Fruit fly (Drosophila melanogaster) whole organism, embryonic: Measurements from ENCODE around the gene Invadolysin.
A peak's percentile ranks its signal among the peaks of the same experiment; 100 is the strongest.

ENCODE experiments used
- Antp ChIP-seq: fragments of 200-800 bp; sonication (Bioruptor generic); optimal IDR thresholded peaks from 3 replicates; lab custom pipeline; 2016; ENCODE audit warnings: missing biosample characterization, missing genetic modification characterization
- B-H1 ChIP-seq: fragments of 200-800 bp; sonication (Bioruptor generic); IDR thresholded peaks from 3 replicates; pipeline ENCODE4 v1.3.6; 2022; ENCODE audit warnings: missing biosample characterization, missing genetic modification characterization
- Bgb ChIP-seq: fragments of 200-800 bp; sonication (Bioruptor generic); IDR thresholded peaks from 2 replicates; pipeline ENCODE4 v1.3.6; 2022; ENCODE audit warnings: missing biosample characterization, missing genetic modification characterization; ENCODE audit not compliant: partially characterized antibody
- Blimp-1 ChIP-seq: fragments of 200-800 bp; sonication (Bioruptor generic); optimal IDR thresholded peaks from 3 replicates; lab custom pipeline; 2018; ENCODE audit warnings: missing biosample characterization, missing genetic modification characterization, mild to moderate bottlenecking, moderate library complexity, missing genetic modification reagents
- CG10321 ChIP-seq: fragments of 200-800 bp; sonication (Bioruptor generic); IDR thresholded peaks from 2 replicates; pipeline ENCODE4 v1.3.6; 2022; ENCODE audit warnings: missing biosample characterization, missing genetic modification characterization
- CG10565 ChIP-seq: fragments of 200-800 bp; sonication (Bioruptor generic); optimal IDR thresholded peaks from 3 replicates; lab custom pipeline; 2016; ENCODE audit warnings: missing biosample characterization, mild to moderate bottlenecking, missing genetic modification characterization
- CG15479 ChIP-seq: fragments of 200-800 bp; sonication (Bioruptor generic); optimal IDR thresholded peaks from 3 replicates; lab custom pipeline; 2019; ENCODE audit warnings: missing biosample characterization, mild to moderate bottlenecking, missing genetic modification characterization, moderate library complexity
- CG2129 ChIP-seq: fragments of 200-800 bp; sonication (Bioruptor generic); IDR thresholded peaks from 2 replicates; pipeline ENCODE4 v1.3.6; 2022; ENCODE audit warnings: missing biosample characterization, missing genetic modification characterization; ENCODE audit not compliant: partially characterized antibody
- CG30431 ChIP-seq: fragments of 200-800 bp; sonication (Bioruptor generic); optimal IDR thresholded peaks from 2 replicates; lab custom pipeline; 2017; ENCODE audit warnings: missing biosample characterization, missing genetic modification characterization
- CG7839 ChIP-seq: fragments of 200-800 bp; sonication (Bioruptor generic); optimal IDR thresholded peaks from 3 replicates; lab custom pipeline; 2018; ENCODE audit warnings: missing biosample characterization, mild to moderate bottlenecking, missing genetic modification characterization, moderate library complexity
- Camta ChIP-seq: fragments of 200-800 bp; sonication (Bioruptor generic); optimal IDR thresholded peaks from 2 replicates; lab custom pipeline; 2016; ENCODE audit warnings: missing biosample characterization, missing genetic modification characterization
- Chrac-16 ChIP-seq: fragments of 200-800 bp; sonication (Bioruptor generic); optimal IDR thresholded peaks from 3 replicates; lab custom pipeline; 2016; ENCODE audit warnings: missing biosample characterization, missing genetic modification characterization
- Doc3 ChIP-seq: fragments of 200-800 bp; sonication (Bioruptor generic); IDR thresholded peaks from 3 replicates; pipeline ENCODE4 v1.3.6; 2022; ENCODE audit warnings: missing biosample characterization, missing genetic modification characterization; ENCODE audit not compliant: partially characterized antibody
- Fer3 ChIP-seq: fragments of 200-800 bp; sonication (Bioruptor generic); optimal IDR thresholded peaks from 2 replicates; lab custom pipeline; 2018; ENCODE audit warnings: missing biosample characterization, mild to moderate bottlenecking, missing genetic modification characterization, moderate library complexity
- GATAe ChIP-seq: fragments of 200-800 bp; sonication (Bioruptor generic); conservative IDR thresholded peaks from 2 replicates; pipeline ENCODE4 v1.3.6; 2022; ENCODE audit warnings: missing biosample characterization, missing genetic modification characterization
- Gsc ChIP-seq: fragments of 200-800 bp; sonication (Bioruptor generic); IDR thresholded peaks from 2 replicates; pipeline ENCODE4 v1.3.6; 2022; ENCODE audit warnings: missing biosample characterization, missing genetic modification characterization
- NFAT ChIP-seq: fragments of 200-800 bp; sonication (Bioruptor generic); IDR thresholded peaks from 2 replicates; pipeline ENCODE4 v1.3.6; 2022; ENCODE audit warnings: missing biosample characterization, missing genetic modification characterization
- NK7.1 ChIP-seq: fragments of 200-800 bp; sonication (Bioruptor generic); optimal IDR thresholded peaks from 3 replicates; lab custom pipeline; 2016; ENCODE audit warnings: missing biosample characterization, missing genetic modification characterization
- Neu2 ChIP-seq: fragments of 200-800 bp; sonication (Bioruptor generic); optimal IDR thresholded peaks from 3 replicates; lab custom pipeline; 2016; ENCODE audit warnings: missing biosample characterization, missing genetic modification characterization, borderline replicate concordance
- Rfx ChIP-seq: fragments of 200-800 bp; sonication (Bioruptor generic); IDR thresholded peaks from 2 replicates; pipeline ENCODE4 v1.3.6; 2022; ENCODE audit warnings: missing biosample characterization, missing genetic modification characterization
- Vsx1 ChIP-seq: fragments of 200-800 bp; sonication (Bioruptor generic); optimal IDR thresholded peaks from 2 replicates; lab custom pipeline; 2017; ENCODE audit warnings: missing biosample characterization, mild to moderate bottlenecking, missing genetic modification characterization, missing genetic modification reagents
- YL-1 ChIP-seq: fragments of 200-800 bp; sonication (Bioruptor generic); optimal IDR thresholded peaks from 3 replicates; lab custom pipeline; 2017; ENCODE audit warnings: missing biosample characterization, mild to moderate bottlenecking, missing genetic modification characterization
- ab ChIP-seq: fragments of 200-800 bp; sonication (Bioruptor generic); optimal IDR thresholded peaks from 2 replicates; lab custom pipeline; 2016; ENCODE audit warnings: missing biosample characterization, missing genetic modification characterization
- btn ChIP-seq: fragments of 200-800 bp; sonication (Bioruptor generic); optimal IDR thresholded peaks from 2 replicates; lab custom pipeline; 2016; ENCODE audit warnings: missing biosample characterization, missing genetic modification characterization
- chinmo ChIP-seq: fragments of 200-800 bp; sonication (Bioruptor generic); IDR thresholded peaks from 4 replicates; pipeline ENCODE4 v1.3.6; 2022; ENCODE audit warnings: missing biosample characterization, missing genetic modification characterization; ENCODE audit not compliant: partially characterized antibody
- ems ChIP-seq: fragments of 200-800 bp; sonication (Bioruptor generic); optimal IDR thresholded peaks from 3 replicates; lab custom pipeline; 2016; ENCODE audit warnings: missing biosample characterization, missing genetic modification characterization
- ewg ChIP-seq: fragments of 200-800 bp; sonication (Bioruptor generic); optimal IDR thresholded peaks from 3 replicates; lab custom pipeline; 2017; ENCODE audit warnings: mild to moderate bottlenecking, missing biosample characterization, missing genetic modification reagents, missing genetic modification characterization
- fd96Cb ChIP-seq: fragments of 200-800 bp; sonication (Bioruptor generic); optimal IDR thresholded peaks from 2 replicates; lab custom pipeline; 2018; ENCODE audit warnings: missing biosample characterization, mild to moderate bottlenecking, missing genetic modification characterization, moderate library complexity
- fru ChIP-seq: fragments of >200 bp; optimal IDR thresholded peaks from 2 replicates; lab custom pipeline; 2017
- hth ChIP-seq: fragments of >200 bp; optimal IDR thresholded peaks from 2 replicates; lab custom pipeline; 2017; ENCODE audit warnings: inconsistent platforms
- ind ChIP-seq: fragments of 200-800 bp; sonication (Bioruptor generic); optimal IDR thresholded peaks from 3 replicates; lab custom pipeline; 2016; ENCODE audit warnings: missing biosample characterization, missing genetic modification characterization
- jumu ChIP-seq: fragments of 200-800 bp; sonication (Bioruptor generic); optimal IDR thresholded peaks from 3 replicates; lab custom pipeline; 2016; ENCODE audit warnings: missing biosample characterization, missing genetic modification characterization
- kah ChIP-seq: fragments of 200-800 bp; sonication (Bioruptor generic); optimal IDR thresholded peaks from 2 replicates; lab custom pipeline; 2018; ENCODE audit warnings: missing biosample characterization, mild to moderate bottlenecking, missing genetic modification characterization
- kni ChIP-seq: fragments of 200-800 bp; sonication (Bioruptor generic); optimal IDR thresholded peaks from 3 replicates; lab custom pipeline; 2017; ENCODE audit warnings: mild to moderate bottlenecking, missing biosample characterization, missing genetic modification reagents, missing genetic modification characterization
- knrl ChIP-seq: fragments of 200-800 bp; sonication (Bioruptor generic); IDR thresholded peaks from 3 replicates; pipeline ENCODE4 v1.3.6; 2022; ENCODE audit warnings: missing biosample characterization, missing genetic modification characterization; ENCODE audit not compliant: partially characterized antibody
- maf-S ChIP-seq: fragments of 200-800 bp; sonication (Bioruptor generic); optimal IDR thresholded peaks from 2 replicates; lab custom pipeline; 2016; ENCODE audit warnings: missing biosample characterization, missing genetic modification characterization
- mld ChIP-seq: fragments of 200-800 bp; sonication (Bioruptor generic); IDR thresholded peaks from 3 replicates; pipeline ENCODE4 v1.3.6; 2022; ENCODE audit warnings: missing biosample characterization, missing genetic modification characterization; ENCODE audit not compliant: partially characterized antibody
- otp ChIP-seq: fragments of 200-800 bp; sonication (Bioruptor generic); IDR thresholded peaks from 3 replicates; pipeline ENCODE4, ENCODE4 v1.3.6; 2022; ENCODE audit warnings: missing biosample characterization, missing genetic modification characterization
- pho ChIP-seq: fragments of 200-800 bp; sonication (Bioruptor generic); optimal IDR thresholded peaks from 2 replicates; lab custom pipeline; 2016; ENCODE audit warnings: missing biosample characterization, missing genetic modification characterization
- phol ChIP-seq: fragments of 200-800 bp; sonication (Bioruptor generic); optimal IDR thresholded peaks from 3 replicates; lab custom pipeline; 2018; ENCODE audit warnings: missing biosample characterization, mild to moderate bottlenecking, missing genetic modification characterization, moderate library complexity
- pzg ChIP-seq: fragments of 200-800 bp; sonication (Bioruptor generic); optimal IDR thresholded peaks from 3 replicates; lab custom pipeline; 2018; ENCODE audit warnings: missing biosample characterization, mild to moderate bottlenecking, missing genetic modification characterization, moderate library complexity
- sens-2 ChIP-seq: fragments of 200-800 bp; sonication (Bioruptor generic); IDR thresholded peaks from 2 replicates; pipeline ENCODE4 v1.3.6; 2022; ENCODE audit warnings: missing biosample characterization, missing genetic modification characterization
- slou ChIP-seq: fragments of 200-800 bp; sonication (Bioruptor generic); optimal IDR thresholded peaks from 3 replicates; lab custom pipeline; 2016; ENCODE audit warnings: missing biosample characterization, missing genetic modification characterization
- sqz ChIP-seq: fragments of 200-800 bp; sonication (Bioruptor generic); optimal IDR thresholded peaks from 3 replicates; lab custom pipeline; 2018; ENCODE audit warnings: missing biosample characterization, mild to moderate bottlenecking, missing genetic modification characterization
- sr ChIP-seq: fragments of 200-800 bp; sonication (Bioruptor generic); IDR thresholded peaks from 3 replicates; pipeline ENCODE4 v1.3.6; 2022; ENCODE audit warnings: missing biosample characterization, missing genetic modification characterization
- trem ChIP-seq: fragments of 200-800 bp; optimal IDR thresholded peaks from 3 replicates; lab custom pipeline; 2019; ENCODE audit warnings: missing biosample characterization, mild to moderate bottlenecking, missing genetic modification characterization, moderate library complexity
- trh ChIP-seq: fragments of 200-800 bp; sonication (Bioruptor generic); optimal IDR thresholded peaks from 2 replicates; lab custom pipeline; 2016; ENCODE audit warnings: missing biosample characterization, missing genetic modification characterization
- wor ChIP-seq: fragments of 200-800 bp; sonication (Bioruptor generic); IDR thresholded peaks from 2 replicates; pipeline ENCODE4 v1.3.6; 2022; ENCODE audit warnings: missing biosample characterization, missing genetic modification characterization
- zfh1 ChIP-seq: fragments of 200-800 bp; sonication (Bioruptor generic); IDR thresholded peaks from 3 replicates; pipeline ENCODE4 v1.3.6; 2022; ENCODE audit warnings: missing biosample characterization, missing genetic modification characterization

Invadolysin gene

dm6 chr3R:10144103-10144998 lies at the start of gene Invadolysin, which contains the start of gene TAF1B (continued):
- no peak for TF ChIP-seq sens-2 (GFP tag; lab: Robert Waterston, UW)
- peak; percentile 57 for TF ChIP-seq phol
- TF ChIP-seq slou (GFP tag; lab: Kevin White, UChicago) = no peak
- no peak for TF ChIP-seq maf-S (GFP tag; lab: Kevin White, UChicago)
- TF ChIP-seq Camta = peak; percentile 29
- no peak for TF ChIP-seq fru (lab: Kevin White, UChicago)
- no peak for TF ChIP-seq CG10321 (GFP tag; lab: Robert Waterston, UW)
- peak; percentile 31 for TF ChIP-seq CG7839 (tag; lab: Kevin White, UChicago)
- no peak for TF ChIP-seq sqz
- no peak for TF ChIP-seq GATAe (GFP tag; lab: Robert Waterston, UW)
- TF ChIP-seq ewg (GFP tag; lab: Kevin White, UChicago) = no peak
- TF ChIP-seq CG15479 (GFP tag; lab: Kevin White, UChicago) = no peak
- peak; percentile 75 for TF ChIP-seq NFAT (GFP tag; lab: Robert Waterston, UW)
- peak; percentile 92; the same call in 3 of the 4 replicates for TF ChIP-seq chinmo (GFP tag; lab: Robert Waterston, UW)
- 0 out of 3 replicates have a peak, but pooled peaks have one; percentile 63 for TF ChIP-seq otp
- TF ChIP-seq jumu (GFP tag; lab: Kevin White, UChicago) = no peak
- TF ChIP-seq mld (GFP tag; lab: Robert Waterston, UW) = peak; percentile 88
- peak; percentile 70 for TF ChIP-seq Rfx
- peak; percentile 77 for TF ChIP-seq trem
- TF ChIP-seq Neu2 = no peak
- TF ChIP-seq Bgb (GFP tag; lab: Robert Waterston, UW) = peak; percentile 90
- peak; percentile 42 for TF ChIP-seq ems (GFP tag; lab: Kevin White, UChicago)
- peak; percentile 45; the same call in 1 of the 3 replicates for TF ChIP-seq zfh1 (GFP tag; lab: Robert Waterston, UW)
- TF ChIP-seq ind (GFP tag; lab: Kevin White, UChicago) = peak; percentile 62
- TF ChIP-seq Antp (GFP tag; lab: Kevin White, UChicago) = peak; percentile 52
- peak; percentile 16 for TF ChIP-seq kni
- no peak for TF ChIP-seq CG10565
- TF ChIP-seq NK7.1 (GFP tag; lab: Kevin White, UChicago) = no peak
- no peak for TF ChIP-seq wor (GFP tag; lab: Robert Waterston, UW)
- peak; percentile 36 for TF ChIP-seq Blimp-1
- TF ChIP-seq knrl (GFP tag; lab: Robert Waterston, UW) = peak; percentile 94
- TF ChIP-seq hth (lab: Kevin White, UChicago) = no peak
- TF ChIP-seq Fer3 (tag; lab: Kevin White, UChicago) = peak; percentile 47
- TF ChIP-seq Chrac-16 (GFP tag; lab: Kevin White, UChicago) = peak; percentile 30
- TF ChIP-seq btn = no peak
- no peak for TF ChIP-seq Vsx1
- TF ChIP-seq YL-1 = peak; percentile 67
- no peak for TF ChIP-seq ab
- TF ChIP-seq trh = peak; percentile 43
- peak; percentile 60; the same call in 2 of the 3 replicates for TF ChIP-seq sr (GFP tag; lab: Robert Waterston, UW)
- no peak for TF ChIP-seq kah (GFP tag; lab: Kevin White, UChicago)
- TF ChIP-seq Doc3 (GFP tag; lab: Robert Waterston, UW) = peak; percentile 90
- TF ChIP-seq B-H1 (GFP tag; lab: Robert Waterston, UW) = peak; percentile 26; the same call in 1 of the 3 replicates
- no peak for TF ChIP-seq CG30431 (GFP tag; lab: Kevin White, UChicago)
- TF ChIP-seq pzg (GFP tag; lab: Kevin White, UChicago) = peak; percentile 98
- peak; percentile 39 for TF ChIP-seq CG2129 (GFP tag; lab: Robert Waterston, UW)
- TF ChIP-seq fd96Cb (tag; lab: Kevin White, UChicago) = no peak
- TF ChIP-seq Gsc = no peak
- TF ChIP-seq pho = no peak
